Fruit fly (Drosophila melanogaster): Measurements from ENCODE around the gene myd.

- TF ChIP-seq Crg-1 (GFP tag; optimal IDR thresholded peaks at IDR 0.05) (peak; percentile 91), kay (GFP tag; ENCODE audit: borderline replicate concordance) (peak; percentile 74), pad (GFP tag; optimal IDR thresholded peaks at IDR 0.05) (peak; percentile 78), Hr96 (GFP tag; optimal IDR thresholded peaks at IDR 0.05) (peak; percentile 74), CG7101 (tag; optimal IDR thresholded peaks at IDR 0.05) (peak; percentile 72), cnc (optimal IDR thresholded peaks at IDR 0.05) (no peak), Mnt (GFP tag; optimal IDR thresholded peaks at IDR 0.05) (peak; percentile 91), CG14711 (tag; optimal IDR thresholded peaks at IDR 0.05) (peak; percentile 40), tj (GFP tag; optimal IDR thresholded peaks at IDR 0.05) (peak; percentile 4)
Observed at dm6 chr3R:19156670-19157402, 23.6 kb upstream of the myd start, which contains the start of gene nanos.
